Worm (Caenorhabditis elegans): ENCODE results near the gene R08B4.3.

R08B4.3 gene

DNA sequence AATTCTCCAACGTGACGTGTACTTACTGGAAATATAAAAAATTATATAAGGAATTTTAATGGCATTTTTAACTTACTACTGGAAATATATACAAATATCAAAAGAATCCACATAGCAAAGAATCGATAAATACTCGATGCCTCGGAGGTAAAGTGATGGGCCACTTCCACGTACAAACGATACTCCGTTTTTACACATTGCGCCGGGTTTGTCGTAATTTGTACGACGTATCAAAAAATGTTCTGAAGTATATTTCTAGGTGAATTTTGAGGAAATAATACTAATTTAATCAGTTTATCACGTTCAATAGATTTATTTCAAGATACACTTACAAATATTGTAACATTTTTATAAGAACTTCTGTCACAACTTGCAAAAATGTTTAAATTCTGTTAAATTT lies at the start of gene R08B4.3:
Gene R08B4.3 (minus strand): TSS at position 198 of the 400 bp plus-strand sequence.
- no peak for TF ChIP-seq tab-1 (GFP tag; IDR thresholded peaks at IDR 0.05)
- no peak for TF ChIP-seq ztf-23 (GFP tag; IDR thresholded peaks at IDR 0.05)
- TF ChIP-seq ztf-29 (GFP tag; IDR thresholded peaks at IDR 0.05): no peak
- TF ChIP-seq flt-1 (GFP tag; IDR thresholded peaks at IDR 0.05): no peak
- no peak for TF ChIP-seq klf-2 (GFP tag; conservative IDR thresholded peaks at IDR 0.05)
- TF ChIP-seq ref-1 (GFP tag; conservative IDR thresholded peaks at IDR 0.05): no peak
- TF ChIP-seq med-1 (GFP tag; optimal IDR thresholded peaks at IDR 0.05; ENCODE audit: insufficient read depth): no peak

DNA sequence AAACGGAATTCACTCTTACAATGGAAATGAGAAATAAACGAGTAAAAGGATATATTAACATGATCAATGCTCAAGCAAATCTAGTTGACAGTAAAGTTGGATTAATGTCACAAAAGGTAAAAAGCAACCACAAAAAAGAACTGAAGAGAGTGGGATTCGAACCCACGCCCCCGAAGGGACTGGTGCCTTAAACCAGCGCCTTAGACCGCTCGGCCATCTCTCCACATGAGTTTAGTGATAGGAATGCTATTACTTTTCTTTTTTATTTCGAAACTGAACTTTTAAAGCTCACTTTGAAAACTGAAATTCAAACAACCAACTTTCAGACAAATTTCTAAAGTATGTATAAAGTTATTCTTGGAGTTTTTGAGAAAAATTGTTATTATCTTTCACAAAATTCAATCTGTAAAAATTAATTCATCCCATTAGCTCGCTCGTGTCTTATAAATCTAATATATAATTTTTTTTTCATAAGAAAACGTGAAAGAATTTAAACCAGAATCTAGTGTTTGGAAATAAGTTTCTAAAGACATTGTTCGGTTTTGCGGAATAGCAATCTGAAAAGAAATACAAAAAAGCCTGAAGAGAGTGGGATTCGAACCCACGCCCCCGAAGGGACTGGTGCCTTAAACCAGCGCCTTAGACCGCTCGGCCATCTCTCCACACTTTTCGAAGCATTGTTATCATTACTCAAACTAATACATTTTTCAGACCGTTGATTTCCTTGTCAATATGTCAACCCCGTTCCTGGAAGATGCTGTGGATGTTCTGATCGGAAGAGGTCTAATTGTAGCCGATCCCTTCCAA lies 42.2 kb upstream of the R08B4.3 start:
- TF ChIP-seq T22C8.4 (GFP tag; IDR thresholded peaks at IDR 0.05) (no peak), ref-1 (GFP tag; conservative IDR thresholded peaks at IDR 0.05) (no peak), med-1 (GFP tag; optimal IDR thresholded peaks at IDR 0.05; ENCODE audit: insufficient read depth) (no peak), ztf-29 (GFP tag; IDR thresholded peaks at IDR 0.05) (no peak), flt-1 (GFP tag; IDR thresholded peaks at IDR 0.05) (no peak), ztf-23 (GFP tag; IDR thresholded peaks at IDR 0.05) (no peak), cog-1 (tag; optimal IDR thresholded peaks at IDR 0.05) (no peak)

DNA sequence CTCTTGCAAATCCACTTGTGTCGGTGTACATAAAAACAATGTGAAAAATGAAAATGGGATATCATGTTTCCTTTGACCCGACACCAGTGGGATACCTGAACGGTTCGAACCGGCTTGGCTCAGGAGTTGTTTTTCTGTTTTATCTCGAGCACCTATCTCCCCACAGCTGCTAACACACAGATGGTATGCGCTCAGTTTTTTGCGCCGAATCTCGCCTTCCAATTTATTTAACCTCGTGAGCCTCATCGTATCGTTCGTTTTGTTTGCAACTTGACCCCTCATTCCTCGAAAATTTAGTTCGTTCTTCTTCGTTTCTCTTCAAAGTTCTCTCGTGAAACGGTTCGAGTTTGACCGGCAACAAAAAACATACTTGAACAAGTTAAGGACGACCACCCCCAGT lies 39.7 kb upstream of the R08B4.3 start, which contains the start of gene C05C9.1:
Gene C05C9.1 (plus strand): TSS at position 301 of the 400 bp plus-strand sequence.
- TF ChIP-seq klf-2 (GFP tag; conservative IDR thresholded peaks at IDR 0.05) (no peak), med-1 (GFP tag; optimal IDR thresholded peaks at IDR 0.05; ENCODE audit: insufficient read depth) (no peak), ztf-23 (GFP tag; IDR thresholded peaks at IDR 0.05) (no peak), tab-1 (GFP tag; IDR thresholded peaks at IDR 0.05) (no peak), cog-1 (tag; optimal IDR thresholded peaks at IDR 0.05) (no peak)

DNA sequence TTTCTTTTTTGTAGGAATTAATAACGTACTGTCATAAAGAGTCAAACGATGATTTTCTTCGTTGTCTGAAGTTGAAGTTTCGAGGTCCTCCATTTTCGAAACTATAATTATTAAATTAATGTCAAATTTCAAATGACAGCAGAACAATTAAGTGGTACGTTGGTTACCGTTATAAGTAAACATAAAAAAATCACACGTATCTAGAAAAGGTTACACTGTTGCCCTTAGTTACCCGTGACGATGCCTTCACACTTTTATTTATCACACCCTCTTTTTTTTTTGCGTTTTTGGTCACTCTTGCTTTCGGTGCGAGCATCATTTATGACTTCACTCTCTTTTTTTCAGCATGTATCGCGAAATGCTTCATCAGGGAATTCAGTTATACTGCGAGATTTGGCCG lies 31.9 kb upstream of the R08B4.3 start, which contains the start of the genes C05C9.3 and C05C9.2:
Gene C05C9.3 (minus strand): TSS at position 101 of the 400 bp plus-strand sequence.
Gene C05C9.2 (plus strand): TSS at position 346 of the 400 bp plus-strand sequence.
- TF ChIP-seq ztf-29 (GFP tag; IDR thresholded peaks at IDR 0.05): no peak
- no peak for TF ChIP-seq med-1 (GFP tag; optimal IDR thresholded peaks at IDR 0.05; ENCODE audit: insufficient read depth)
- TF ChIP-seq ref-1 (GFP tag; conservative IDR thresholded peaks at IDR 0.05): no peak
- TF ChIP-seq tab-1 (GFP tag; IDR thresholded peaks at IDR 0.05): no peak

DNA sequence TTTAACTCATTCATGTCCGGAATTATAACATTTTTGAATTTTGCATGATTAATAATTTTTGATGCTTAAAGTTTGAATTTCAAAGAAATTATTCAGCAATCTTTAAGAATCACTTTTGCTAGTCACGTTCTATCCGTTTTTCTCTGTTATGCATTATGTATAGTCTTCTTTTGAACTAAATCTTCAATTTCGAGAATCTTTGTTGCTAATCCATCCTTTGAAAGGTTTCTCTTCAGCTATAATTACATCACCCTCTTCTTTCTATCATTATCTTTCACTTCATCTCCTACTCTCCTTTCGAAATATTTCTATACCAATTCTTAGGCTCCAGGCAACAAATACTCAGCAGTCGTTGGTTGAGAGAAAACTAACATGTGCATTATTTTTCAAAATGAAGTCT lies 30.7 kb upstream of the R08B4.3 start:
- TF ChIP-seq ref-1 (GFP tag; conservative IDR thresholded peaks at IDR 0.05): no peak
- TF ChIP-seq flt-1 (GFP tag; IDR thresholded peaks at IDR 0.05): no peak
- no peak for TF ChIP-seq klf-2 (GFP tag; conservative IDR thresholded peaks at IDR 0.05)
- no peak for TF ChIP-seq ztf-23 (GFP tag; IDR thresholded peaks at IDR 0.05)
- TF ChIP-seq ztf-29 (GFP tag; IDR thresholded peaks at IDR 0.05): no peak
- TF ChIP-seq T22C8.4 (GFP tag; IDR thresholded peaks at IDR 0.05): no peak
- TF ChIP-seq cog-1 (tag; optimal IDR thresholded peaks at IDR 0.05): no peak
- TF ChIP-seq med-1 (GFP tag; optimal IDR thresholded peaks at IDR 0.05; ENCODE audit: insufficient read depth): no peak
- no peak for TF ChIP-seq tab-1 (GFP tag; IDR thresholded peaks at IDR 0.05)

DNA sequence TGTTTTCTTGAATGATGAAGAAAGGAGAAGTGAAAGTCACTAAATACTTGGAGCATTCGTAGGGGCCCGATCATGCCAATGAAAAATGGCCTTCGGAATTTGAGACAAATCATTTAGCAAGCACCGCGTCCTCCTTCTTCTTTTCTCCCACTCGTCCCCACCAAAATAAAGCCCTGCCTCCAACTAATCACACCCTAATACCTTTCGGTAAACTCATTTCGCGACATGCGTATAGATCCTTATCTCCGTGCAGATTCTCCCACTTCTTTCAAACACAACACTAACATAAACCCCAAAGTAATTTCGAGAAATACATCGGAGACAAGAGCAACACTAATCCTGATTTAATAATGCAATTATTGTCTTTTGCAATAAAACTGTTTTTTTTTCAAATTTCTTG lies 16.8 kb upstream of the R08B4.3 start:
- TF ChIP-seq ztf-23 (GFP tag; IDR thresholded peaks at IDR 0.05): no peak
- TF ChIP-seq T22C8.4 (GFP tag; IDR thresholded peaks at IDR 0.05): no peak
- TF ChIP-seq ref-1 (GFP tag; conservative IDR thresholded peaks at IDR 0.05): no peak
- TF ChIP-seq flt-1 (GFP tag; IDR thresholded peaks at IDR 0.05): no peak
- no peak for TF ChIP-seq med-1 (GFP tag; optimal IDR thresholded peaks at IDR 0.05; ENCODE audit: insufficient read depth)
- no peak for TF ChIP-seq klf-2 (GFP tag; conservative IDR thresholded peaks at IDR 0.05)
- no peak for TF ChIP-seq ztf-29 (GFP tag; IDR thresholded peaks at IDR 0.05)
- no peak for TF ChIP-seq tab-1 (GFP tag; IDR thresholded peaks at IDR 0.05)
- TF ChIP-seq cog-1 (tag; optimal IDR thresholded peaks at IDR 0.05): no peak

DNA sequence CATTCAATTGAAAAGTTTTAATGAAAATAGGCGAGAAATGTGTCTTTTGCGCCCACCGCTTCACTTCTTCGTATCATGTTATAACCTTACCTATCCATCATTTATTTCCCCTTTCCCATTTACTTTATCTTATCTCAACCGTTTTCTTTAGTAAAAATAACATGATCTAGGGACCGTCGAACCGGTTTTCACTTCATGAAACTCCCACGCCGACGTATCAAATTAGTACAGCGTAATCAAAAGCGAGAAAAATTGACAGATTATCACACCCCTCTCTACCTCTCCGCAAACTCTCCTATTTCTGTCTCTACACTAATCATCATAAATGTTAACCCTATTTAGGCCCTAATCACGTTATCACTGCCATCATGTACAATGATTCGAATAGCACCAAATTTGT lies 16.2 kb upstream of the R08B4.3 start:
- TF ChIP-seq T22C8.4 (GFP tag; IDR thresholded peaks at IDR 0.05) (no peak), med-1 (GFP tag; optimal IDR thresholded peaks at IDR 0.05; ENCODE audit: insufficient read depth) (no peak), cog-1 (tag; optimal IDR thresholded peaks at IDR 0.05) (no peak), flt-1 (GFP tag; IDR thresholded peaks at IDR 0.05) (no peak), ztf-29 (GFP tag; IDR thresholded peaks at IDR 0.05) (no peak), ztf-23 (GFP tag; IDR thresholded peaks at IDR 0.05) (no peak), tab-1 (GFP tag; IDR thresholded peaks at IDR 0.05) (no peak), klf-2 (GFP tag; conservative IDR thresholded peaks at IDR 0.05) (no peak), ref-1 (GFP tag; conservative IDR thresholded peaks at IDR 0.05) (no peak)

DNA sequence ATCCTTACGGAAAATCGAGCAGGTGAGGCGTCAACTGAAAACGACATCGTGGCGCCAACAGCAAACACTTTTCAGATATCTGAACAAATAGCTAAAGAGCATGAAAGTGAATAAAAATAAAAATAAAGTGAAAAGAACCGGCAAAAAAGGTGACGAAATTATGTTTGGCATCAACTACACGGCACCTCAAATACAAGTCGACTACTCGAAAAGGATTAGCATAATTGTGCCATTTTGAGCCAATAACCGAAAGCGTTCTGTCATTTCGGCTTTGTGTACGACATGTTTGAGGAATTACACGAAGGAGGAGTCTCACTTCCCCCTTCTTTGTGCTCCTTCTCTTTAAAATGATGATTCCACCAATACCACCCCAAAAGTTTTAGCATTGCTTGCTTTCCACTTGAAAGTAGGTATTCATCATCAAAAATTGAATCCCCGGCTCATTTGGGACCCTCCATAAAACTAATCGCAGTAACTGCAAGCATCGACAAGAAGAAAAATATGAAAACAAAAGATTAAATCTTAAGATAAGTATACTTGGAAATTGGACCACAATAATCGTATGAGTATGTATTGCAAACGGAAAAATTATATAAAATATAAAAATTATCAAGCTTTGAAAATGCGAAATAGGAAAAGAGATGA lies 14.1 kb upstream of the R08B4.3 start:
- no peak for TF ChIP-seq ref-1 (GFP tag; conservative IDR thresholded peaks at IDR 0.05)

DNA sequence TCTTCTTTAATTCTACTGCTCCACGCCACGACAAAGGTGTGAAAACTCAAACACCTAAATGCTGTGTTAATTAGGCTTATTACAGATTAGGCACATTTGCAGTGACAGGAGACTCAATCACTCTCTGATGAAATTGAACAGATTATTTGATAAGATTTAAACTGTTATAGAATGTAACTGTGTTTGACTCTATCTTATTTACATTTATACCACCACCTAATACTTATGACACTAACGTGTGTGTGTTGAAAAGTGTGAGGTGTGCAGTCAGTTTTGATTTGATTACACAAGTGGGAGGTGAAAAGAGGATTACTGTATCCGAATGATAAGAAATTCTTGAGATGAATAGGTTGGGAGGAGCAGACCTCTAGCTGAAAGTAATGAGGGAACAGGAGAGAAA lies 11.5 kb upstream of the R08B4.3 start:
- TF ChIP-seq flt-1 (GFP tag; IDR thresholded peaks at IDR 0.05) (no peak), tab-1 (GFP tag; IDR thresholded peaks at IDR 0.05) (no peak), ref-1 (GFP tag; conservative IDR thresholded peaks at IDR 0.05) (no peak)

DNA sequence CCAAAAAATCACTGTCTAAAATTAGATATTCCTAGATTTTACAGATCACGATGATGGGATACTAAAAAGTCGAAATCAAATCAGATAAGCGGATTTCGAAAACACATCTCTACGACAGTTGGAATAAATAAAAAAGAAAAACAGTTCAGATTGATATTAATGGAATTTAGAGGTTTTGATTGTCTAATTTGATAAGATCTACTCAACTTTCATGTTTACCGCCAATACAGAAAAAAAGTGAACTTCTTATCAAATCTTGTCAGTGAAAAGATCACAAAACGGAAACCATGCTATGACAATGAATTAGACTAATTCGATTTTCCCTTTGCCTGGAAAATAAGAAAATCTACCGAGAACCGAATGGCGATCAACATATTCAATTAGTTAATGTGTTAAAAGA lies 5.5 kb upstream of the R08B4.3 start:
- TF ChIP-seq ztf-29 (GFP tag; IDR thresholded peaks at IDR 0.05) (no peak), med-1 (GFP tag; optimal IDR thresholded peaks at IDR 0.05; ENCODE audit: insufficient read depth) (no peak), ref-1 (GFP tag; conservative IDR thresholded peaks at IDR 0.05) (no peak), klf-2 (GFP tag; conservative IDR thresholded peaks at IDR 0.05) (no peak), T22C8.4 (GFP tag; IDR thresholded peaks at IDR 0.05) (no peak), flt-1 (GFP tag; IDR thresholded peaks at IDR 0.05) (no peak), ztf-23 (GFP tag; IDR thresholded peaks at IDR 0.05) (no peak), tab-1 (GFP tag; IDR thresholded peaks at IDR 0.05) (no peak), cog-1 (tag; optimal IDR thresholded peaks at IDR 0.05) (no peak)

All from whole organism, midembryonic.